Fruit fly (Drosophila melanogaster) whole organism: ENCODE data around the gene Rab9.

Source experiments
- CG8478 ChIP-seq: fragments of >200 bp; optimal IDR thresholded peaks from 2 replicates; lab custom pipeline; 2018; ENCODE audit warnings: inconsistent platforms
- Dll ChIP-seq: fragments of >200 bp; optimal IDR thresholded peaks from 2 replicates; lab custom pipeline; 2017
- EcR ChIP-seq, 2 experiments: fragments of >200 bp; optimal IDR thresholded peaks; 2 replicates each; lab custom pipeline; 2017; ENCODE audit warnings: missing biosample characterization in 2 of 2, missing genetic modification characterization in 2 of 2, missing genetic modification reagents in 2 of 2
- pan ChIP-seq: fragments of >200 bp; optimal IDR thresholded peaks from 2 replicates; lab custom pipeline; 2017
- psq ChIP-seq: fragments of >200 bp; optimal IDR thresholded peaks from 2 replicates; lab custom pipeline; 2017
- usp ChIP-seq: fragments of >200 bp; optimal IDR thresholded peaks from 2 replicates; lab custom pipeline; 2017; ENCODE audit warnings: missing biosample characterization, missing genetic modification characterization, mixed read lengths

The Rab9 gene

dm6 chr2L:19404804-19405203 lies 27.6 kb upstream of the Rab9 start:
- TF ChIP-seq usp (no peak), EcR (GFP tag; optimal IDR thresholded peaks at IDR 0.05; lab: Kevin White, UChicago) (no peak), pan (lab: Kevin White, UChicago) (no peak), Dll (no peak), CG8478 (lab: Kevin White, UChicago) (no peak), psq (lab: Kevin White, UChicago) (no peak)

dm6 chr2L:19405685-19406357 lies 26.6 kb upstream of the Rab9 start:
- TF ChIP-seq usp (no peak), psq (lab: Kevin White, UChicago) (no peak), Dll (no peak), pan (lab: Kevin White, UChicago) (no peak), EcR (GFP tag; optimal IDR thresholded peaks at IDR 0.05; lab: Kevin White, UChicago) (no peak), CG8478 (lab: Kevin White, UChicago) (no peak)

- no peak for TF ChIP-seq usp
These were observed 26.0 kb upstream of the Rab9 start for dm6 chr2L:19406419-19406818.

- no peak for TF ChIP-seq EcR (GFP tag; optimal IDR thresholded peaks at IDR 0.05; lab: Kevin White, UChicago)
- no peak for TF ChIP-seq CG8478 (lab: Kevin White, UChicago)
- TF ChIP-seq psq (lab: Kevin White, UChicago) = no peak
- TF ChIP-seq usp = no peak
- TF ChIP-seq Dll = no peak
- TF ChIP-seq pan (lab: Kevin White, UChicago) = no peak
These were observed 20.4 kb upstream of the Rab9 start for dm6 chr2L:19411966-19412365.

- TF ChIP-seq usp = no peak
- TF ChIP-seq psq (lab: Kevin White, UChicago) = no peak
- no peak for TF ChIP-seq CG8478 (lab: Kevin White, UChicago)
- TF ChIP-seq EcR (GFP tag; optimal IDR thresholded peaks at IDR 0.05; lab: Kevin White, UChicago) = no peak
- TF ChIP-seq Dll = no peak
- no peak for TF ChIP-seq pan (lab: Kevin White, UChicago)
These were observed 19.1 kb upstream of the Rab9 start for dm6 chr2L:19413118-19413893.

- TF ChIP-seq EcR (GFP tag; optimal IDR thresholded peaks at IDR 0.05; lab: Kevin White, UChicago) (no peak), pan (lab: Kevin White, UChicago) (no peak), CG8478 (lab: Kevin White, UChicago) (no peak), usp (no peak), Dll (no peak), psq (lab: Kevin White, UChicago) (no peak)
These were observed 18.1 kb upstream of the Rab9 start for dm6 chr2L:19414233-19414749.

dm6 chr2L:19415133-19415532 lies 17.2 kb upstream of the Rab9 start:
- TF ChIP-seq usp = no peak
- TF ChIP-seq pan (lab: Kevin White, UChicago) = no peak
- no peak for TF ChIP-seq CG8478 (lab: Kevin White, UChicago)
- no peak for TF ChIP-seq psq (lab: Kevin White, UChicago)
- TF ChIP-seq Dll = no peak
- TF ChIP-seq EcR (GFP tag; optimal IDR thresholded peaks at IDR 0.05; lab: Kevin White, UChicago) = no peak

dm6 chr2L:19415859-19416258 lies 16.5 kb upstream of the Rab9 start:
- TF ChIP-seq usp = no peak
- no peak for TF ChIP-seq pan (lab: Kevin White, UChicago)
- TF ChIP-seq psq (lab: Kevin White, UChicago) = no peak
- TF ChIP-seq CG8478 (lab: Kevin White, UChicago) = no peak
- TF ChIP-seq Dll = no peak
- no peak for TF ChIP-seq EcR (GFP tag; optimal IDR thresholded peaks at IDR 0.05; lab: Kevin White, UChicago)

- TF ChIP-seq EcR (GFP tag; optimal IDR thresholded peaks at IDR 0.05; lab: Kevin White, UChicago) = no peak
- TF ChIP-seq CG8478 (lab: Kevin White, UChicago) = no peak
These were observed 15.5 kb upstream of the Rab9 start, which contains the start of gene Lectin-galC1 for dm6 chr2L:19416602-19417497. Gene Lectin-galC1, plus strand, starts transcription at chr2L:19417447.

dm6 chr2L:19418017-19418416 lies 14.4 kb upstream of the Rab9 start, which contains the start of gene lectin-37Da:
Gene lectin-37Da, plus strand, starts transcription at chr2L:19418317.
- no peak for TF ChIP-seq EcR (GFP tag; optimal IDR thresholded peaks at IDR 0.05; lab: Kevin White, UChicago)
- no peak for TF ChIP-seq CG8478 (lab: Kevin White, UChicago)
- no peak for TF ChIP-seq pan (lab: Kevin White, UChicago)
- no peak for TF ChIP-seq usp
- no peak for TF ChIP-seq psq (lab: Kevin White, UChicago)
- no peak for TF ChIP-seq Dll

- TF ChIP-seq CG8478 (lab: Kevin White, UChicago) (no peak), pan (lab: Kevin White, UChicago) (no peak), EcR (GFP tag; optimal IDR thresholded peaks at IDR 0.05; lab: Kevin White, UChicago) (no peak), Dll (no peak), psq (lab: Kevin White, UChicago) (no peak), usp (no peak)
These were observed 13.5 kb upstream of the Rab9 start, which contains the start of gene lectin-37Db for dm6 chr2L:19418872-19419271. Gene lectin-37Db, plus strand, starts transcription at chr2L:19419075.
